Worm (Caenorhabditis elegans): Measurements from ENCODE around the gene tag-290.
A peak's percentile ranks its signal among the peaks of the same experiment; 100 is the strongest.

The tag-290 gene

ce11 chrV:11641298-11641787 lies 28.2 kb downstream of the tag-290 start (continued):
- TF ChIP-seq unc-3 (GFP tag; conservative IDR thresholded peaks at IDR 0.05) = no peak
- TF ChIP-seq unc-3 (tag; optimal IDR thresholded peaks at IDR 0.05) = no peak
- TF ChIP-seq eyg-1 (tag; optimal IDR thresholded peaks at IDR 0.05) = no peak
- no peak for TF ChIP-seq ets-4 (tag; optimal IDR thresholded peaks at IDR 0.05)
- TF ChIP-seq ceh-6 (GFP tag; optimal IDR thresholded peaks at IDR 0.05) = no peak
- TF ChIP-seq hlh-6 (tag; optimal IDR thresholded peaks at IDR 0.05) = peak; percentile 51
- TF ChIP-seq Y22D7AL.16 (tag; optimal IDR thresholded peaks at IDR 0.05) = no peak
- peak; percentile 34 for TF ChIP-seq ttx-3 (tag; optimal IDR thresholded peaks at IDR 0.05)
- no peak for TF ChIP-seq nhr-11 (tag; optimal IDR thresholded peaks at IDR 0.05)
- TF ChIP-seq sox-4 (tag; optimal IDR thresholded peaks at IDR 0.05) = no peak
- TF ChIP-seq che-1 (tag; optimal IDR thresholded peaks at IDR 0.05) = no peak
- no peak for TF ChIP-seq unc-55 (GFP tag; optimal IDR thresholded peaks at IDR 0.05)
- no peak for TF ChIP-seq pha-4 (tag; optimal IDR thresholded peaks at IDR 0.05)
- TF ChIP-seq odd-2 (tag; optimal IDR thresholded peaks at IDR 0.05) = no peak
- no peak for TF ChIP-seq npax-4 (tag; optimal IDR thresholded peaks at IDR 0.05)
- peak; percentile 11 for TF ChIP-seq C08G9.2 (tag; optimal IDR thresholded peaks at IDR 0.05)
- TF ChIP-seq unc-42 (tag; optimal IDR thresholded peaks at IDR 0.05) = peak; percentile 98
- TF ChIP-seq fax-1 (tag; optimal IDR thresholded peaks at IDR 0.05) = no peak
- TF ChIP-seq K09A11.1 (tag; optimal IDR thresholded peaks at IDR 0.05; ENCODE audit: insufficient read depth) = no peak
- no peak for TF ChIP-seq lim-6 (tag; optimal IDR thresholded peaks at IDR 0.05)
- TF ChIP-seq ztf-16 (tag; optimal IDR thresholded peaks at IDR 0.05) = no peak
- no peak for TF ChIP-seq hlh-15 (tag; optimal IDR thresholded peaks at IDR 0.05)
- no peak for TF ChIP-seq pros-1 (tag; optimal IDR thresholded peaks at IDR 0.05)
- no peak for TF ChIP-seq hlh-13 (GFP tag; optimal IDR thresholded peaks at IDR 0.05)
- TF ChIP-seq F13H6.1 (tag; optimal IDR thresholded peaks at IDR 0.05) = no peak
- TF ChIP-seq dve-1 (tag; optimal IDR thresholded peaks at IDR 0.05) = no peak
- no peak for TF ChIP-seq unc-86 (tag; optimal IDR thresholded peaks at IDR 0.05)

- TF ChIP-seq pag-3 (tag; optimal IDR thresholded peaks at IDR 0.05; ENCODE audit: borderline replicate concordance) (no peak), pqm-1 (tag; optimal IDR thresholded peaks at IDR 0.05) (peak; percentile 34), ztf-16 (tag; optimal IDR thresholded peaks at IDR 0.05) (no peak), hlh-30 (tag; optimal IDR thresholded peaks at IDR 0.05; ENCODE audit: insufficient read depth) (peak; percentile 50), tbx-2 (tag; optimal IDR thresholded peaks at IDR 0.05) (peak; percentile 91), C08G9.2 (tag; optimal IDR thresholded peaks at IDR 0.05) (peak; percentile 89), mec-3 (tag; optimal IDR thresholded peaks at IDR 0.05; ENCODE audit: borderline replicate concordance) (no peak), rnt-1 (tag; optimal IDR thresholded peaks at IDR 0.05) (peak; percentile 59), ceh-18 (tag; optimal IDR thresholded peaks at IDR 0.05) (peak; percentile 33), ceh-31 (tag; optimal IDR thresholded peaks at IDR 0.05) (peak; percentile 94), F13H6.1 (tag; optimal IDR thresholded peaks at IDR 0.05) (no peak), ref-2 (tag; optimal IDR thresholded peaks at IDR 0.05) (peak; percentile 39), unc-42 (tag; optimal IDR thresholded peaks at IDR 0.05) (peak; percentile 54), ets-4 (tag; optimal IDR thresholded peaks at IDR 0.05) (peak; percentile 86), tbx-7 (tag; optimal IDR thresholded peaks at IDR 0.05) (peak; percentile 73), elt-2 (tag; optimal IDR thresholded peaks at IDR 0.05) (peak; percentile 44), hlh-8 (tag; optimal IDR thresholded peaks at IDR 0.05) (peak; percentile 70), ceh-14 (tag; optimal IDR thresholded peaks at IDR 0.05) (peak; percentile 26), pha-2 (tag; optimal IDR thresholded peaks at IDR 0.05) (no peak), fax-1 (tag; optimal IDR thresholded peaks at IDR 0.05) (peak; percentile 35), ceh-19 (GFP tag; optimal IDR thresholded peaks at IDR 0.05) (no peak), ttx-3 (tag; optimal IDR thresholded peaks at IDR 0.05) (no peak), ceh-48 (tag; optimal IDR thresholded peaks at IDR 0.05) (peak; percentile 95), ceh-34 (tag; optimal IDR thresholded peaks at IDR 0.05) (peak; percentile 13), zip-5 (tag; optimal IDR thresholded peaks at IDR 0.05) (peak; percentile 48), hlh-15 (tag; optimal IDR thresholded peaks at IDR 0.05) (no peak), ceh-6 (GFP tag; optimal IDR thresholded peaks at IDR 0.05) (no peak), lim-6 (tag; optimal IDR thresholded peaks at IDR 0.05) (peak; percentile 38), ceh-22 (tag; optimal IDR thresholded peaks at IDR 0.05) (no peak), nfya-1 (tag; optimal IDR thresholded peaks at IDR 0.05) (peak; percentile 79), fkh-6 (tag; optimal IDR thresholded peaks at IDR 0.05) (peak; percentile 55), gmeb-2 (tag; optimal IDR thresholded peaks at IDR 0.05) (no peak), ama-1 (optimal IDR thresholded peaks at IDR 0.05) (no peak), ceh-2 (tag; optimal IDR thresholded peaks at IDR 0.05) (peak; percentile 93)
Measured at ce11 chrV:11644166-11644565, 31.1 kb downstream of the tag-290 start, which contains the start of gene bir-1. TSS of gene bir-1 (plus strand) at chrV:11644477.
